Fruit fly (Drosophila melanogaster) whole organism, embryonic: ENCODE results near the gene mino.

Experiments used
- Bgb ChIP-seq: fragments of 200-800 bp; sonication (Bioruptor generic); IDR thresholded peaks from 2 replicates; pipeline ENCODE4 v1.3.6; 2022; ENCODE audit warnings: missing biosample characterization, missing genetic modification characterization; ENCODE audit not compliant: partially characterized antibody
- CG1024 ChIP-seq: fragments of 200-800 bp; sonication (Bioruptor generic); IDR thresholded peaks from 2 replicates; pipeline ENCODE4 v1.3.6; 2022; ENCODE audit warnings: missing biosample characterization, missing genetic modification characterization
- CG10959 ChIP-seq: fragments of 200-800 bp; sonication (Bioruptor generic); IDR thresholded peaks from 2 replicates; pipeline ENCODE4 v1.3.6; 2022; ENCODE audit warnings: missing biosample characterization, missing genetic modification characterization
- CG11695 ChIP-seq: fragments of 200-800 bp; sonication (Bioruptor generic); IDR thresholded peaks from 3 replicates; pipeline ENCODE4 v1.3.6; 2022; ENCODE audit warnings: missing biosample characterization, missing genetic modification characterization
- CG14710 ChIP-seq: fragments of 200-800 bp; sonication (Bioruptor generic); optimal IDR thresholded peaks from 3 replicates; lab custom pipeline; 2019; ENCODE audit warnings: missing biosample characterization, mild to moderate bottlenecking, missing genetic modification characterization, moderate library complexity
- CG1603 ChIP-seq: fragments of 200-800 bp; sonication (Bioruptor generic); optimal IDR thresholded peaks from 2 replicates; lab custom pipeline; 2019; ENCODE audit warnings: missing biosample characterization, mild to moderate bottlenecking, missing genetic modification characterization, moderate library complexity
- CG16813 ChIP-seq: fragments of 200-800 bp; sonication (Bioruptor generic); IDR thresholded peaks from 3 replicates; pipeline ENCODE4 v1.3.6; 2022; ENCODE audit warnings: missing biosample characterization, missing genetic modification characterization; ENCODE audit not compliant: partially characterized antibody
- CG16815 ChIP-seq: fragments of 200-800 bp; sonication (Bioruptor generic); optimal IDR thresholded peaks from 3 replicates; lab custom pipeline; 2017; ENCODE audit warnings: missing biosample characterization, mild to moderate bottlenecking, missing genetic modification characterization
- CG17359 ChIP-seq: fragments of 200-800 bp; sonication (Bioruptor generic); optimal IDR thresholded peaks from 3 replicates; lab custom pipeline; 2018; ENCODE audit warnings: missing biosample characterization, mild to moderate bottlenecking, missing genetic modification characterization, moderate library complexity
- CG17361 ChIP-seq: fragments of 200-800 bp; sonication (Bioruptor generic); IDR thresholded peaks from 3 replicates; pipeline ENCODE4 v1.3.6; 2022; ENCODE audit warnings: missing biosample characterization, missing genetic modification characterization
- CG18619 ChIP-seq: fragments of 200-800 bp; sonication (Bioruptor generic); optimal IDR thresholded peaks from 3 replicates; lab custom pipeline; 2017; ENCODE audit warnings: missing biosample characterization, mild to moderate bottlenecking, missing genetic modification characterization
- CG2120 ChIP-seq: fragments of 200-800 bp; sonication (Bioruptor generic); optimal IDR thresholded peaks from 3 replicates; lab custom pipeline; 2016; ENCODE audit warnings: missing biosample characterization, missing genetic modification characterization
- CG2199 ChIP-seq: fragments of 200-800 bp; sonication (Bioruptor generic); IDR thresholded peaks from 3 replicates; pipeline ENCODE4 v1.3.6; 2022; ENCODE audit warnings: missing biosample characterization, missing genetic modification characterization
- CG3407 ChIP-seq: fragments of 200-800 bp; sonication (Bioruptor generic); optimal IDR thresholded peaks from 2 replicates; lab custom pipeline; 2018; ENCODE audit warnings: missing biosample characterization, mild to moderate bottlenecking, missing genetic modification characterization
- CG3847 ChIP-seq: fragments of 200-800 bp; sonication (Bioruptor generic); IDR thresholded peaks from 2 replicates; pipeline ENCODE4 v1.3.6; 2022; ENCODE audit warnings: missing biosample characterization, missing genetic modification characterization
- CG4404 ChIP-seq: fragments of 200-800 bp; sonication (Bioruptor generic); IDR thresholded peaks from 2 replicates; pipeline ENCODE4 v1.3.6; 2022; ENCODE audit warnings: missing biosample characterization, missing genetic modification characterization
- CG4820 ChIP-seq: fragments of 200-800 bp; sonication (Bioruptor generic); optimal IDR thresholded peaks from 3 replicates; lab custom pipeline; 2016; ENCODE audit warnings: missing biosample characterization, missing genetic modification characterization
- CG6175 ChIP-seq: fragments of 200-800 bp; sonication (Bioruptor generic); IDR thresholded peaks from 3 replicates; pipeline ENCODE4 v1.3.6; 2022; ENCODE audit warnings: missing biosample characterization, missing genetic modification characterization
- CG6654 ChIP-seq: fragments of 200-800 bp; sonication (Bioruptor generic); optimal IDR thresholded peaks from 2 replicates; lab custom pipeline; 2017; ENCODE audit warnings: missing biosample characterization, mild to moderate bottlenecking, missing genetic modification characterization
- CG7839 ChIP-seq: fragments of 200-800 bp; sonication (Bioruptor generic); optimal IDR thresholded peaks from 3 replicates; lab custom pipeline; 2018; ENCODE audit warnings: missing biosample characterization, mild to moderate bottlenecking, missing genetic modification characterization, moderate library complexity
- CG7928 ChIP-seq: fragments of 200-800 bp; sonication (Bioruptor generic); optimal IDR thresholded peaks from 2 replicates; lab custom pipeline; 2017; ENCODE audit warnings: missing biosample characterization, mild to moderate bottlenecking, missing genetic modification characterization
- CG8924 ChIP-seq: fragments of 200-800 bp; optimal IDR thresholded peaks from 3 replicates; lab custom pipeline; 2019; ENCODE audit warnings: missing biosample characterization, mild to moderate bottlenecking, missing genetic modification characterization, moderate library complexity
- CG9215 ChIP-seq: fragments of 200-800 bp; sonication (Bioruptor generic); IDR thresholded peaks from 2 replicates; pipeline ENCODE4 v1.3.6; 2022; ENCODE audit warnings: missing biosample characterization, missing genetic modification characterization
- D ChIP-seq, 2 experiments: fragments of 200-800 bp in 1 of 2; fragments of >200 bp in 1 of 2; sonication (Bioruptor generic) in 1 of 2; optimal IDR thresholded peaks; 2 replicates in 1 of 2; 3 replicates in 1 of 2; lab custom pipeline; 2017; ENCODE audit warnings: mild to moderate bottlenecking in 1 of 2, missing biosample characterization in 1 of 2, missing genetic modification characterization in 1 of 2, missing genetic modification reagents in 1 of 2
- Dp ChIP-seq: fragments of 200-800 bp; sonication (Bioruptor generic); optimal IDR thresholded peaks from 2 replicates; lab custom pipeline; 2018; ENCODE audit warnings: missing biosample characterization, mild to moderate bottlenecking, missing genetic modification characterization, moderate library complexity
- E2f1 ChIP-seq: fragments of 200-800 bp; sonication (Bioruptor generic); IDR thresholded peaks from 2 replicates; pipeline ENCODE4 v1.3.6; 2022; ENCODE audit warnings: missing biosample characterization, missing genetic modification characterization
- Ets65A ChIP-seq: fragments of 200-800 bp; sonication (Bioruptor generic); peaks from one replicate; lab custom pipeline; 2016; ENCODE audit warnings: missing biosample characterization, missing genetic modification characterization
- Gsc ChIP-seq: fragments of 200-800 bp; sonication (Bioruptor generic); IDR thresholded peaks from 2 replicates; pipeline ENCODE4 v1.3.6; 2022; ENCODE audit warnings: missing biosample characterization, missing genetic modification characterization
- Gug ChIP-seq: fragments of 200-800 bp; sonication (Bioruptor generic); IDR thresholded peaks from 4 replicates; pipeline ENCODE4 v1.3.6; 2022; ENCODE audit warnings: missing biosample characterization, missing genetic modification characterization
- H2.0 ChIP-seq: fragments of 200-800 bp; sonication (Bioruptor generic); IDR thresholded peaks from 2 replicates; pipeline ENCODE4 v1.3.6; 2022; ENCODE audit warnings: missing biosample characterization, missing genetic modification characterization
- HLHmδ ChIP-seq: fragments of 200-800 bp; sonication (Bioruptor generic); optimal IDR thresholded peaks from 2 replicates; lab custom pipeline; 2018; ENCODE audit warnings: missing biosample characterization, mild to moderate bottlenecking, missing genetic modification characterization, moderate library complexity
- MBD-R2 ChIP-seq: fragments of 200-800 bp; sonication (Bioruptor generic); IDR thresholded peaks from 2 replicates; pipeline ENCODE4 v1.3.6; 2022; ENCODE audit warnings: missing biosample characterization, missing genetic modification characterization
- abd-A ChIP-seq: fragments of 200-800 bp; sonication (Bioruptor generic); optimal IDR thresholded peaks from 3 replicates; lab custom pipeline; 2019; ENCODE audit warnings: missing biosample characterization, mild to moderate bottlenecking, missing genetic modification characterization, moderate library complexity
- cg ChIP-seq: fragments of 200-800 bp; sonication (Bioruptor generic); optimal IDR thresholded peaks from 3 replicates; lab custom pipeline; 2019; ENCODE audit warnings: missing biosample characterization, mild to moderate bottlenecking, missing genetic modification characterization, moderate library complexity
- chinmo ChIP-seq: fragments of 200-800 bp; sonication (Bioruptor generic); IDR thresholded peaks from 4 replicates; pipeline ENCODE4 v1.3.6; 2022; ENCODE audit warnings: missing biosample characterization, missing genetic modification characterization; ENCODE audit not compliant: partially characterized antibody
- crc ChIP-seq: fragments of 200-800 bp; sonication (Bioruptor generic); optimal IDR thresholded peaks from 2 replicates; lab custom pipeline; 2016; ENCODE audit warnings: missing biosample characterization, missing genetic modification characterization
- croc ChIP-seq: fragments of 200-800 bp; sonication (Bioruptor generic); conservative IDR thresholded peaks from 3 replicates; pipeline ENCODE4 v1.3.6; 2022; ENCODE audit warnings: missing biosample characterization, missing genetic modification characterization
- danr ChIP-seq: fragments of 200-800 bp; sonication (Bioruptor generic); IDR thresholded peaks from 2 replicates; pipeline ENCODE4 v1.3.6; 2022; ENCODE audit warnings: missing biosample characterization, missing genetic modification characterization
- disco-r ChIP-seq: fragments of 200-800 bp; sonication (Bioruptor generic); optimal IDR thresholded peaks from 2 replicates; lab custom pipeline; 2016; ENCODE audit warnings: missing biosample characterization, missing genetic modification characterization
- dpn ChIP-seq, 2 experiments: fragments of 200-800 bp; sonication (Bioruptor generic); optimal IDR thresholded peaks; 3 replicates each; lab custom pipeline; 2016; ENCODE audit warnings: missing biosample characterization in 2 of 2, missing genetic modification characterization in 2 of 2
- en ChIP-seq: fragments of 200-800 bp; sonication (Bioruptor generic); optimal IDR thresholded peaks from 2 replicates; lab custom pipeline; 2016; ENCODE audit warnings: missing biosample characterization, missing genetic modification characterization
- ewg ChIP-seq: fragments of 200-800 bp; sonication (Bioruptor generic); optimal IDR thresholded peaks from 3 replicates; lab custom pipeline; 2017; ENCODE audit warnings: mild to moderate bottlenecking, missing biosample characterization, missing genetic modification reagents, missing genetic modification characterization
- ranshi ChIP-seq: fragments of 200-800 bp; sonication (Bioruptor generic); IDR thresholded peaks from 2 replicates; pipeline ENCODE4 v1.3.6; 2022; ENCODE audit warnings: missing biosample characterization, missing genetic modification characterization
- row ChIP-seq: fragments of 200-800 bp; sonication (Bioruptor generic); IDR thresholded peaks from 3 replicates; pipeline ENCODE4 v1.3.6; 2022; ENCODE audit warnings: missing biosample characterization, missing genetic modification characterization
- slbo ChIP-seq: fragments of 200-800 bp; sonication (Bioruptor generic); IDR thresholded peaks from 2 replicates; pipeline ENCODE4 v1.3.6; 2022; ENCODE audit warnings: missing biosample characterization, missing genetic modification characterization
- sob ChIP-seq: fragments of 200-800 bp; sonication (Bioruptor generic); IDR thresholded peaks from 2 replicates; pipeline ENCODE4 v1.3.6; 2022; ENCODE audit warnings: missing biosample characterization, missing genetic modification characterization
- sug ChIP-seq: fragments of 200-800 bp; optimal IDR thresholded peaks from 2 replicates; lab custom pipeline; 2019; ENCODE audit warnings: missing biosample characterization, mild to moderate bottlenecking, missing genetic modification characterization, moderate library complexity

Gene mino

DNA sequence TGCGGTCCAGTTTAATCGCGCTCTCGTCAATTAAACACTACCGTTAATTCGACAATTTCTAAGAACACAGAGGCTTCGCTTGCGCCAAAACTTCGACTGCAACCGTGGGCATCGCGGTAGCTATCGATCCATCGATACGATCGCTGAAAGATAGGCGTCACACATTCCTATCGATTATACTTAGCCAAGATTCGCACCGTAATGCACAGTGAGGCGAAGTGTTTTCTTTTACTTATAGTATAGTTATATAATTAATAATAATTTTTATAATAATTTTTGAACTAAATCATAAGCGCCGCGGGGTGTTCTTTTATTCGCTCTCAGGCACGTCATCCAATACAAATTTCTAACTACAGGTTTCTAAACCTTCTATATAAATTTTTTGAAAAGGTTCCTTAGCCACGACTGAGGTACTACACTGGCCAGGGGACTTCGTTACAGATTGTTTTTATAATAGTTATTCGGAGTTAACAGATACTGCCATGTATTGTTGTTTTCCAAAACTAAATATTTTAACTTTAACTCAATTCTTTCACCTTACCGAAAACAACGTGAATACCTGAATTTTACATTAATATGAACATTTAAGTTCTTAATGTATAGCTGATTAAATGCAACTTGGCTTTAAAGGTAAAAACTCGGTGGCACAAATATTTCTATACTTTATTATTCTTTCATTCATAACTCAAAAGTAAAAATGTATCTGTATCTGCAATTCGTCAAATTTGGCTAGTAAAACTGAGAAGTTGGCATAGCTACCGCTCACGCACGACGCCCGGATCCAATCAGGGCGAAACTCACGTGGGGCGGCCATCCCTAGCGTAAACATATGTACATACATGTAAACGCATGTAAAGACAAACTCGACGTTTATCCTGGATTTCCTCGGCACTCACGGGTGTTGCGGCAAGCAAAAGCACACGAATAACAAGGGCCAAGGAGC, 13.0 kb downstream of the mino start, which contains the start of the genes NSD and BOD1 (continued):
- TF ChIP-seq croc (GFP tag; lab: Robert Waterston, UW), result peak; percentile 33; the same call in 2 of the 3 replicates
- peak; percentile 92 for TF ChIP-seq slbo
- TF ChIP-seq CG17361 (GFP tag; lab: Robert Waterston, UW), result peak; percentile 87; the same call in 2 of the 3 replicates
- TF ChIP-seq CG6654, result no peak
- peak; percentile 59 for TF ChIP-seq CG4404 (GFP tag; lab: Robert Waterston, UW)
- TF ChIP-seq CG16815 (GFP tag; lab: Kevin White, UChicago), result peak; percentile 41
- TF ChIP-seq MBD-R2 (GFP tag; lab: Robert Waterston, UW), result peak; percentile 88
- no peak for TF ChIP-seq abd-A (tag; lab: Kevin White, UChicago)
- peak; percentile 86 for TF ChIP-seq sob (GFP tag; lab: Robert Waterston, UW)
- TF ChIP-seq CG2199 (GFP tag; lab: Robert Waterston, UW), result no peak
- peak; percentile 63 for TF ChIP-seq CG9215 (GFP tag; lab: Robert Waterston, UW)
- peak in 1 of 2 experiments; percentile 47 for TF ChIP-seq dpn (GFP tag; optimal IDR thresholded peaks at IDR 0.05; lab: Kevin White, UChicago)
- no peak for TF ChIP-seq HLHmδ
- peak; percentile 59 for TF ChIP-seq CG7839 (tag; lab: Kevin White, UChicago)
- TF ChIP-seq CG17359 (tag; lab: Kevin White, UChicago), result peak; percentile 48
- TF ChIP-seq CG16813, result peak; percentile 95
- TF ChIP-seq CG1603 (tag; lab: Kevin White, UChicago), result peak; percentile 55
- peak; percentile 91 for TF ChIP-seq chinmo
- TF ChIP-seq CG7928 (GFP tag; lab: Kevin White, UChicago), result peak; percentile 1
- TF ChIP-seq Gug, result peak; percentile 82
- TF ChIP-seq CG8924 (tag; lab: Kevin White, UChicago), result peak; percentile 54
- no peak for TF ChIP-seq crc (GFP tag; lab: Kevin White, UChicago)
- peak; percentile 61 for TF ChIP-seq CG14710 (tag; lab: Kevin White, UChicago)
- TF ChIP-seq disco-r, result no peak
- TF ChIP-seq row (GFP tag; lab: Robert Waterston, UW), result peak; percentile 92
- TF ChIP-seq CG2120 (GFP tag; lab: Kevin White, UChicago), result peak; percentile 44
- TF ChIP-seq danr (GFP tag; lab: Robert Waterston, UW), result peak; percentile 24; the same call in 1 of the 2 replicates
- TF ChIP-seq CG1024 (GFP tag; lab: Robert Waterston, UW), result 0 out of 2 replicates have a peak, but pooled peaks have one; percentile 46
- peak; percentile 62 for TF ChIP-seq CG3847 (GFP tag; lab: Robert Waterston, UW)
- TF ChIP-seq CG3407, result no peak
- TF ChIP-seq ewg (GFP tag; lab: Kevin White, UChicago), result peak; percentile 31
- TF ChIP-seq E2f1 (GFP tag; lab: Robert Waterston, UW), result peak; percentile 84
- TF ChIP-seq CG18619 (GFP tag; lab: Kevin White, UChicago), result peak; percentile 37
- TF ChIP-seq cg, result no peak
- TF ChIP-seq Gsc (GFP tag; lab: Robert Waterston, UW), result no peak
- TF ChIP-seq CG11695 (GFP tag; lab: Robert Waterston, UW), result no peak
- TF ChIP-seq ranshi (GFP tag; lab: Robert Waterston, UW), result peak; percentile 70
- TF ChIP-seq Ets65A, result peak; percentile 80
- peak; percentile 38; the same call in 1 of the 2 replicates for TF ChIP-seq CG10959 (GFP tag; lab: Robert Waterston, UW)
- peak; percentile 40 for TF ChIP-seq sug (tag; lab: Kevin White, UChicago)
- peak; percentile 79 for TF ChIP-seq CG6175 (GFP tag; lab: Robert Waterston, UW)
- TF ChIP-seq Dp, result peak; percentile 63
- no peak for TF ChIP-seq en
- peak; percentile 45 for TF ChIP-seq H2.0
- TF ChIP-seq CG4820, result peak; percentile 46
- peak; percentile 98 for TF ChIP-seq Bgb (GFP tag; lab: Robert Waterston, UW)
- no peak for TF ChIP-seq D (optimal IDR thresholded peaks at IDR 0.05; lab: Kevin White, UChicago)
- no peak for TF ChIP-seq D (GFP tag; optimal IDR thresholded peaks at IDR 0.05; lab: Kevin White, UChicago)
